Worm (Caenorhabditis elegans) whole organism, L4 larva: Measurements from ENCODE around the gene exos-4.1.

Source experiments
- D1046.2 ChIP-seq: fragments of 200-800 bp; sonication (Bioruptor generic); IDR thresholded peaks from 2 replicates; pipeline ENCODE4 v1.3.6; 2022; ENCODE audit warnings: missing genetic modification characterization, missing compliant biosample characterization
- F26F4.8 ChIP-seq: fragments of 200-800 bp; sonication (Bioruptor generic); conservative IDR thresholded peaks from 2 replicates; pipeline ENCODE4 v1.3.6; 2022; ENCODE audit warnings: missing genetic modification characterization, missing compliant biosample characterization
- F37D6.2 ChIP-seq: sonication (generic microtip); optimal IDR thresholded peaks from 2 replicates; lab custom pipeline; 2016; ENCODE audit warnings: mild to moderate bottlenecking, missing genetic modification characterization, missing compliant biosample characterization
- Y48G9A.11 ChIP-seq: fragments of 200-800 bp; sonication (Bioruptor generic); IDR thresholded peaks from 2 replicates; pipeline ENCODE4 v1.3.6; 2022; ENCODE audit warnings: missing genetic modification reagents, missing genetic modification characterization, missing compliant biosample characterization
- Y5F2A.4 ChIP-seq: fragments of 200-800 bp; sonication (Bioruptor generic); optimal IDR thresholded peaks from 2 replicates; lab custom pipeline; 2018; ENCODE audit warnings: mild to moderate bottlenecking, missing genetic modification characterization, missing compliant biosample characterization
- aha-1 ChIP-seq: fragments of 150-350 bp; peaks from one replicate; lab custom pipeline; 2014; ENCODE audit warnings: missing biosample characterization, missing genetic modification characterization
- ama-1 ChIP-seq: fragments of 150-350 bp; optimal IDR thresholded peaks from 2 replicates; lab custom pipeline; 2014; ENCODE audit warnings: inconsistent platforms, mixed read lengths
- attf-4 ChIP-seq: sonication (generic microtip); optimal IDR thresholded peaks from 3 replicates; lab custom pipeline; 2017; ENCODE audit warnings: missing biosample characterization, missing genetic modification characterization
- ceh-32 ChIP-seq: sonication (generic microtip); optimal IDR thresholded peaks from 2 replicates; lab custom pipeline; 2016; ENCODE audit warnings: mild to moderate bottlenecking, missing genetic modification characterization, missing compliant biosample characterization; ENCODE audit not compliant: poor library complexity
- ces-1 ChIP-seq: fragments of 150-350 bp; sonication (generic microtip); optimal IDR thresholded peaks from 4 replicates; lab custom pipeline; 2014; ENCODE audit warnings: missing biosample characterization, missing genetic modification reagents, missing genetic modification characterization
- cey-2 ChIP-seq: sonication (generic microtip); optimal IDR thresholded peaks from 3 replicates; lab custom pipeline; 2017; ENCODE audit warnings: missing genetic modification characterization, mild to moderate bottlenecking, missing compliant biosample characterization, antibody characterized with exemption, borderline replicate concordance; ENCODE audit not compliant: insufficient read depth
- daf-12 ChIP-seq: fragments of 150-350 bp; optimal IDR thresholded peaks from 2 replicates; lab custom pipeline; 2014; ENCODE audit warnings: missing biosample characterization, missing genetic modification reagents, missing genetic modification characterization
- dpl-1 ChIP-seq: fragments of 150-350 bp; optimal IDR thresholded peaks from 2 replicates; lab custom pipeline; 2014; ENCODE audit warnings: missing biosample characterization, missing genetic modification reagents, missing genetic modification characterization
- duxl-1 ChIP-seq: sonication (generic microtip); optimal IDR thresholded peaks from 2 replicates; lab custom pipeline; 2016; ENCODE audit warnings: mild to moderate bottlenecking, missing genetic modification characterization, moderate library complexity, missing compliant biosample characterization; ENCODE audit not compliant: poor library complexity
- egl-27 ChIP-seq: sonication (generic microtip); optimal IDR thresholded peaks from 3 replicates; lab custom pipeline; 2017; ENCODE audit warnings: missing biosample characterization, missing genetic modification reagents, missing genetic modification characterization
- hif-1 ChIP-seq, 2 experiments: sonication (generic microtip); optimal IDR thresholded peaks; 2 replicates each; lab custom pipeline; 2016 to 2017; ENCODE audit warnings: missing compliant biosample characterization in 2 of 2, missing genetic modification characterization in 2 of 2, missing genetic modification reagents in 2 of 2, missing genotype in 2 of 2, mild to moderate bottlenecking in 1 of 2
- hlh-11 ChIP-seq: fragments of 200-800 bp; sonication (Bioruptor generic); optimal IDR thresholded peaks from 2 replicates; lab custom pipeline; 2018; ENCODE audit warnings: mild to moderate bottlenecking, missing genetic modification characterization, missing compliant biosample characterization
- lin-1 ChIP-seq: fragments of 200-800 bp; sonication (Bioruptor generic); IDR thresholded peaks from 2 replicates; pipeline ENCODE4 v1.3.6; 2022; ENCODE audit warnings: missing genetic modification reagents, missing genetic modification characterization, missing compliant biosample characterization
- lin-13 ChIP-seq: fragments of 150-350 bp; optimal IDR thresholded peaks from 2 replicates; lab custom pipeline; 2014; ENCODE audit warnings: missing biosample characterization, missing genetic modification reagents, missing genetic modification characterization
- lin-15B ChIP-seq: fragments of 150-350 bp; sonication (generic microtip); optimal IDR thresholded peaks from 3 replicates; lab custom pipeline; 2014; ENCODE audit warnings: missing biosample characterization, missing genetic modification characterization
- lin-29 ChIP-seq: fragments of 200-800 bp; sonication (Bioruptor generic); IDR thresholded peaks from 2 replicates; pipeline ENCODE4 v1.3.6; 2022; ENCODE audit warnings: missing genetic modification reagents, missing genetic modification characterization, missing compliant biosample characterization
- lin-39 ChIP-seq: fragments of 150-350 bp; optimal IDR thresholded peaks from 2 replicates; lab custom pipeline; 2014; ENCODE audit warnings: missing biosample characterization, missing genetic modification reagents, missing genetic modification characterization
- lsy-2 ChIP-seq, 2 experiments: fragments of 150-350 bp in 1 of 2; sonication (generic microtip) in 1 of 2; optimal IDR thresholded peaks; 2 replicates each; lab custom pipeline; 2014 to 2017; ENCODE audit warnings: missing biosample characterization in 2 of 2, missing genetic modification characterization in 2 of 2
- mxl-3 ChIP-seq: fragments of 200-800 bp; sonication (Bioruptor generic); optimal IDR thresholded peaks from 2 replicates; lab custom pipeline; 2018; ENCODE audit warnings: mild to moderate bottlenecking, missing genetic modification characterization, missing compliant biosample characterization
- nhr-10 ChIP-seq: fragments of 150-350 bp; optimal IDR thresholded peaks from 2 replicates; lab custom pipeline; 2014; ENCODE audit warnings: missing biosample characterization, missing genetic modification characterization
- nhr-102 ChIP-seq: sonication (generic microtip); optimal IDR thresholded peaks from 2 replicates; lab custom pipeline; 2016; ENCODE audit warnings: mild to moderate bottlenecking, missing genetic modification characterization, moderate library complexity, missing compliant biosample characterization
- nhr-111 ChIP-seq: fragments of 200-800 bp; sonication (Bioruptor generic); optimal IDR thresholded peaks from 2 replicates; lab custom pipeline; 2018; ENCODE audit warnings: mild to moderate bottlenecking, missing genetic modification characterization, missing compliant biosample characterization
- nhr-237 ChIP-seq: sonication (generic microtip); optimal IDR thresholded peaks from 2 replicates; lab custom pipeline; 2017; ENCODE audit warnings: missing biosample characterization, missing genetic modification characterization
- nhr-41 ChIP-seq: fragments of 200-800 bp; sonication (Bioruptor generic); IDR thresholded peaks from 2 replicates; pipeline ENCODE4 v1.3.6; 2022; ENCODE audit warnings: missing genetic modification reagents, missing genetic modification characterization, missing compliant biosample characterization
- nhr-48 ChIP-seq: sonication (generic microtip); optimal IDR thresholded peaks from 2 replicates; lab custom pipeline; 2016; ENCODE audit warnings: mild to moderate bottlenecking, missing genetic modification characterization, missing compliant biosample characterization
- nhr-6 ChIP-seq: fragments of 150-350 bp; optimal IDR thresholded peaks from 2 replicates; lab custom pipeline; 2014; ENCODE audit warnings: missing biosample characterization, missing genetic modification characterization
- nhr-76 ChIP-seq: fragments of 150-350 bp; optimal IDR thresholded peaks from 2 replicates; lab custom pipeline; 2014; ENCODE audit warnings: missing biosample characterization, missing genetic modification characterization
- php-3 ChIP-seq: fragments of 200-800 bp; sonication (Bioruptor generic); IDR thresholded peaks from 2 replicates; pipeline ENCODE4 v1.3.6; 2022; ENCODE audit warnings: missing genetic modification reagents, missing genetic modification characterization, missing compliant biosample characterization
- pqm-1 ChIP-seq: sonication (generic microtip); optimal IDR thresholded peaks from 2 replicates; lab custom pipeline; 2017; ENCODE audit warnings: missing biosample characterization, missing genetic modification characterization
- saeg-2 ChIP-seq: fragments of 200-800 bp; sonication (Bioruptor generic); IDR thresholded peaks from 2 replicates; pipeline ENCODE4 v1.3.6; 2022; ENCODE audit warnings: missing genetic modification reagents, missing genetic modification characterization, missing compliant biosample characterization
- set-16 ChIP-seq: fragments of 200-800 bp; sonication (Bioruptor generic); IDR thresholded peaks from 2 replicates; pipeline ENCODE4 v1.3.6; 2022; ENCODE audit warnings: missing genetic modification reagents, missing genetic modification characterization, missing compliant biosample characterization
- snpc-1.2 ChIP-seq: fragments of 200-800 bp; sonication (Bioruptor generic); IDR thresholded peaks from 2 replicates; pipeline ENCODE4 v1.3.6; 2022; ENCODE audit warnings: missing genetic modification reagents, missing genetic modification characterization, missing compliant biosample characterization
- spr-3 ChIP-seq: fragments of 200-800 bp; sonication (Bioruptor generic); optimal IDR thresholded peaks from 2 replicates; lab custom pipeline; 2018; ENCODE audit warnings: mild to moderate bottlenecking, missing genetic modification characterization, missing compliant biosample characterization
- tag-97 ChIP-seq: fragments of 200-800 bp; sonication (Bioruptor generic); IDR thresholded peaks from 2 replicates; pipeline ENCODE4 v1.3.6; 2022; ENCODE audit warnings: missing genetic modification characterization, missing compliant biosample characterization
- unc-62 ChIP-seq, 3 experiments: fragments of 150-350 bp in 1 of 3; sonication (generic microtip); optimal IDR thresholded peaks in 2 of 3; peaks in 1 of 3; 1 replicate in 1 of 3; 2 replicates in 2 of 3; lab custom pipeline; 2014 to 2017; ENCODE audit warnings: missing biosample characterization in 3 of 3, missing genetic modification characterization in 3 of 3, missing genetic modification reagents in 3 of 3, missing genotype in 1 of 3
- vab-7 ChIP-seq: fragments of 200-800 bp; sonication (Bioruptor generic); IDR thresholded peaks from 2 replicates; pipeline ENCODE4 v1.3.6; 2022; ENCODE audit warnings: missing genetic modification reagents, missing genetic modification characterization, missing compliant biosample characterization
- zfp-2 ChIP-seq: sonication (generic microtip); optimal IDR thresholded peaks from 2 replicates; lab custom pipeline; 2016; ENCODE audit warnings: mild to moderate bottlenecking, missing genetic modification characterization, missing compliant biosample characterization
- zfp-3 ChIP-seq: fragments of 200-800 bp; sonication (Bioruptor generic); conservative IDR thresholded peaks from 2 replicates; pipeline ENCODE4 v1.3.6; 2022; ENCODE audit warnings: missing genetic modification reagents, missing genetic modification characterization, missing compliant biosample characterization
- zip-11 ChIP-seq: fragments of 200-800 bp; sonication (Bioruptor generic); IDR thresholded peaks from 2 replicates; pipeline ENCODE4 v1.3.6; 2022; ENCODE audit warnings: missing genetic modification characterization, missing compliant biosample characterization
- ztf-11 ChIP-seq: fragments of 150-350 bp; optimal IDR thresholded peaks from 2 replicates; lab custom pipeline; 2014; ENCODE audit warnings: missing biosample characterization, missing genetic modification characterization
- ztf-7 ChIP-seq: fragments of 150-350 bp; optimal IDR thresholded peaks from 2 replicates; lab custom pipeline; 2014; ENCODE audit warnings: missing biosample characterization, missing genetic modification characterization

The exos-4.1 gene

DNA sequence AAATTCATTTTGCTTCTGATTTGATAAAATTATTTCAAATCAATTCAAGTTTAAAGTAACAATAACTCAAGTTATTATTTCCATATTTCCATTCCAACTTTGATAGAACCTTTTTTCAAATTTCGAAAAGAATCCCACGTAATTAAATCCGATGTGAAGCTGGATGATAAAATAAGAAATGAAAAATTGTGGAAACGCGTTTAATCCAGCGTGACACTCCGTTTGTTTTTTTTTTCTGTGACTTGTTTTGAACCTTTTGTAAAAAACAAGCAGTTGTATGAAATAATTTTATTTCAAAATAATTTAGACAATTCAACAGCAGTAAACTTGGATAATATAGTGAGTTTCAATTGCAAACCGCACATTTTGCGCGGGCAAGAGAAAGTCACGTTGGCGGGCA lies 46.2 kb upstream of the exos-4.1 start, which contains the start of gene F49E11.7:
Gene F49E11.7 (plus strand): TSS at position 301 of the 400 bp plus-strand sequence.
- TF ChIP-seq saeg-2 (GFP tag; lab: Robert Waterston, UW) (no peak), nhr-111 (GFP tag; lab: Kevin White, UChicago) (no peak), lin-29 (GFP tag; lab: Robert Waterston, UW) (no peak), lin-15B (tag; lab: Kevin White, UChicago) (no peak), nhr-41 (GFP tag; lab: Robert Waterston, UW) (no peak), F37D6.2 (tag; lab: Kevin White, UChicago) (no peak), cey-2 (tag; lab: Kevin White, UChicago) (no peak), daf-12 (tag; lab: Kevin White, UChicago) (no peak), ama-1 (lab: Kevin White, UChicago) (no peak), duxl-1 (tag; lab: Kevin White, UChicago) (no peak), zfp-2 (tag; lab: Kevin White, UChicago) (no peak), tag-97 (GFP tag; lab: Robert Waterston, UW) (no peak), unc-62 (GFP tag; optimal IDR thresholded peaks at IDR 0.05 in 1 of 2; lab: Kevin White, UChicago) (no peak), unc-62 (tag; optimal IDR thresholded peaks at IDR 0.05; lab: Kevin White, UChicago) (no peak), dpl-1 (GFP tag; lab: Kevin White, UChicago) (no peak), attf-4 (no peak)

DNA sequence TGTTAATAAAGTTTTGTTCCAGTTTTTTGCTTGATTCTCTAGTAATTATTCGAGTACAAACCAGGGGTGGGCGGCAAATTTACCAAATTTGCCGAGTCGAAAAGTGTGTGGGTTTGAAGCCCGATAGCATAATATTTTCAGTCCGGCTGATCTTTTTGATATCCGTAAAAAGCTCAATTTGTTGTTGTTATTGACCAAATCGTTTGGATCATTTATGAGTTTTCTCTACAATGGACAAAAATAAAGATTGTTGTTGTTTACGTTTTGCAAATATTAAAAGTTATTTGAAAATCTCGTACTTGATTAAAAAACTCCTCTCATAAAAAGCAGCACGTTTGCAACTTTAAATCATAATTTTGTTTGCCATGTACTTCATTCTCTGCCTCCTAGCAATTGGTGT lies 42.8 kb upstream of the exos-4.1 start, which contains the start of gene scl-1:
Gene scl-1 (plus strand): TSS at position 301 of the 400 bp plus-strand sequence.
- TF ChIP-seq D1046.2 (GFP tag; lab: Robert Waterston, UW) (no peak), zip-11 (GFP tag; lab: Robert Waterston, UW) (no peak), nhr-6 (no peak), nhr-76 (tag; lab: Kevin White, UChicago) (no peak), egl-27 (tag; lab: Kevin White, UChicago) (no peak), unc-62 (GFP tag; optimal IDR thresholded peaks at IDR 0.05 in 1 of 2; lab: Kevin White, UChicago) (no peak), unc-62 (tag; optimal IDR thresholded peaks at IDR 0.05; lab: Kevin White, UChicago) (no peak)

DNA sequence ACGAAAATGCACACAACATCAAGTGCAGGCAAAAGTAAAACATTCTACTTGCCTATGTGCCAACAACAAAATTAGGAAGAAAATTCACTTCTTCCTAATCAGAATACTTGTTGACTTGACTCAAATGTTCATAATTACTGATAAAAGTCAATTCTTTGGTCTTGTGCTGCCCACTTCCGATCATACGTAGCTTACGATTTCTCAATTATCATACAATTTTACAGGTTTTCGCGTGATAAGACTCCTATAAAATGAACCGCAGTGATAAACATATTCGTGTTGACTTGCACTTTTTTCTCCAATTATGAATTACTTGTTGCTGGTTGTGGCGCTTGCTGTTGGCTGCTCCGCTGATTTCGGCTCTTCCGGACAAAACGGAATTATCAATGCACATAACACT lies 41.4 kb upstream of the exos-4.1 start, which contains the start of gene scl-2:
Gene scl-2 (plus strand): TSS at position 293 of the 400 bp plus-strand sequence.
- no peak for TF ChIP-seq saeg-2 (GFP tag; lab: Robert Waterston, UW)
- no peak for TF ChIP-seq nhr-237 (tag; lab: Kevin White, UChicago)
- no peak for TF ChIP-seq lin-13
- TF ChIP-seq pqm-1, result peak; percentile 99
- TF ChIP-seq ztf-11 (tag; lab: Kevin White, UChicago), result no peak
- no peak for TF ChIP-seq lin-15B (tag; lab: Kevin White, UChicago)
- no peak for TF ChIP-seq zfp-3 (GFP tag; lab: Robert Waterston, UW)
- no peak for TF ChIP-seq lin-39 (tag; lab: Kevin White, UChicago)
- TF ChIP-seq mxl-3 (GFP tag; lab: Kevin White, UChicago), result no peak
- TF ChIP-seq nhr-10 (tag; lab: Kevin White, UChicago), result no peak
- TF ChIP-seq set-16 (GFP tag; lab: Robert Waterston, UW), result no peak
- TF ChIP-seq lin-1, result peak; percentile 75; the same call in 1 of the 2 replicates
- no peak for TF ChIP-seq ces-1 (GFP tag; lab: Kevin White, UChicago)
- TF ChIP-seq D1046.2 (GFP tag; lab: Robert Waterston, UW), result no peak
- no peak for TF ChIP-seq cey-2 (tag; lab: Kevin White, UChicago)
- TF ChIP-seq ceh-32 (tag; lab: Kevin White, UChicago), result no peak
- no peak for TF ChIP-seq dpl-1 (GFP tag; lab: Kevin White, UChicago)
- TF ChIP-seq ztf-7 (tag; lab: Kevin White, UChicago), result no peak
- TF ChIP-seq Y5F2A.4, result no peak
- no peak for TF ChIP-seq nhr-102
- TF ChIP-seq lsy-2 (tag; optimal IDR thresholded peaks at IDR 0.05; lab: Kevin White, UChicago), result no peak
- TF ChIP-seq aha-1 (tag; lab: Kevin White, UChicago), result peak; percentile 63
- peak; percentile 74 for TF ChIP-seq nhr-6
- TF ChIP-seq vab-7 (GFP tag; lab: Robert Waterston, UW), result no peak
- no peak for TF ChIP-seq spr-3 (GFP tag; lab: Kevin White, UChicago)
- TF ChIP-seq nhr-48 (tag; lab: Kevin White, UChicago), result no peak
- peak; percentile 87 for TF ChIP-seq hlh-11 (tag; lab: Kevin White, UChicago)
- TF ChIP-seq hif-1 (tag; optimal IDR thresholded peaks at IDR 0.05; lab: Kevin White, UChicago), result no peak
- no peak for TF ChIP-seq Y48G9A.11
- TF ChIP-seq F26F4.8 (GFP tag; lab: Robert Waterston, UW), result no peak
- TF ChIP-seq snpc-1.2 (GFP tag; lab: Robert Waterston, UW), result no peak
- TF ChIP-seq php-3, result peak; percentile 87
